Worm (Caenorhabditis elegans) whole organism, midembryonic: ENCODE data around the gene F53C3.11.

Source experiments
- T22C8.4 ChIP-seq: fragments of 200-800 bp; sonication (Bioruptor generic); IDR thresholded peaks from 2 replicates; pipeline ENCODE4 v1.3.6; 2022; ENCODE audit warnings: missing genetic modification characterization, missing compliant biosample characterization
- flt-1 ChIP-seq: fragments of 200-800 bp; sonication (Bioruptor generic); IDR thresholded peaks from 2 replicates; pipeline ENCODE4 v1.3.6; 2022; ENCODE audit warnings: missing genetic modification characterization, missing compliant biosample characterization
- med-1 ChIP-seq: sonication (generic microtip); optimal IDR thresholded peaks from 2 replicates; lab custom pipeline; 2017; ENCODE audit warnings: missing genetic modification characterization, mild to moderate bottlenecking, missing compliant biosample characterization, antibody characterized with exemption, missing genetic modification reagents; ENCODE audit not compliant: insufficient read depth
- tab-1 ChIP-seq: fragments of 200-800 bp; sonication (Bioruptor generic); IDR thresholded peaks from 2 replicates; pipeline ENCODE4 v1.3.6; 2022; ENCODE audit warnings: missing genetic modification characterization, missing compliant biosample characterization

DNA sequence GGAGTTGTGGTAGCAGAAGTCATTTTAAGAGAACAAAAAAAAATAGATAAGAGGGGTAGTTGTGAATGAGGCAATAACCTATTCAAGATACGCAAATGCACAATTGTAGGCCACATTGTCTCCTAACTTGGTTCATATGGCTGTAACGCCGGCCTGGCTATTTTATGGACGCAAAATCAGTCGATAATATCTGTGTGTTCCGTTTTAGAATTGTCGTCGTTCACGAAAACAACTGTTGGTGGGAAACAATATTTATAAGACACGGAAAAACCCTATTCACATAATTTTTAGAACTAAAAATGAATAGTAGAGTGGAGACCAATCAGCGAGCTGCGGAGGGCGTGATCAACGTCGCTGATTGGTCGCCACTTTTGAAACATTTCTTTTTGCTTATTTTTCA lies 28.6 kb downstream of the F53C3.11 start, which contains the start of gene sdz-7:
- TF ChIP-seq T22C8.4 (GFP tag; lab: Robert Waterston, UW) = no peak
- no peak for TF ChIP-seq flt-1 (GFP tag; lab: Robert Waterston, UW)
- TF ChIP-seq tab-1 = no peak
- no peak for TF ChIP-seq med-1
